Worm (Caenorhabditis elegans): ENCODE measurements around the gene M163.8.
A peak's percentile ranks its signal among the peaks of the same experiment; 100 is the strongest.

The M163.8 gene

ce11 chrX:14489945-14490344 is 5.0 kb downstream of the M163.8 start, which contains the start of gene his-24 (continued):
- TF ChIP-seq dmd-6 (GFP tag; IDR thresholded peaks at IDR 0.05) (peak; percentile 61), rbr-2 (tag; optimal IDR thresholded peaks at IDR 0.05) (peak; percentile 59), nhr-111 (GFP tag; optimal IDR thresholded peaks at IDR 0.05) (no peak), ZK337.2 (GFP tag; IDR thresholded peaks at IDR 0.05) (no peak), zip-11 (GFP tag; IDR thresholded peaks at IDR 0.05) (no peak), daf-16 (GFP tag; optimal IDR thresholded peaks at IDR 0.05) (no peak), daf-16 (tag; optimal IDR thresholded peaks at IDR 0.05) (peak; percentile 29), mdt-29 (GFP tag; IDR thresholded peaks at IDR 0.05) (no peak), ceh-28 (tag; optimal IDR thresholded peaks at IDR 0.05) (no peak), nhr-48 (tag; optimal IDR thresholded peaks at IDR 0.05) (peak; percentile 8), mdl-1 (tag; optimal IDR thresholded peaks at IDR 0.05) (peak in 1 of 2 experiments; percentile 32), F10B5.3 (tag; optimal IDR thresholded peaks at IDR 0.05) (no peak), mes-2 (tag; optimal IDR thresholded peaks at IDR 0.05; ENCODE audit: poor library complexity, severe bottlenecking) (peak; percentile 81), dmd-9 (GFP tag; IDR thresholded peaks at IDR 0.05) (peak; percentile 66; the same call in 1 of the 2 replicates), T26A8.4 (GFP tag; IDR thresholded peaks at IDR 0.05) (peak; percentile 54), ama-1 (optimal IDR thresholded peaks at IDR 0.05) (peak; percentile 83), set-16 (GFP tag; IDR thresholded peaks at IDR 0.05) (no peak), hlh-11 (tag; optimal IDR thresholded peaks at IDR 0.05) (peak; percentile 70), lin-29 (GFP tag; IDR thresholded peaks at IDR 0.05) (no peak), ctbp-1 (GFP tag; IDR thresholded peaks at IDR 0.05) (peak; percentile 62; the same call in 1 of the 2 replicates), zfp-2 (tag; optimal IDR thresholded peaks at IDR 0.05) (no peak), attf-4 (tag; optimal IDR thresholded peaks at IDR 0.05) (no peak), nhr-11 (tag; optimal IDR thresholded peaks at IDR 0.05) (peak; percentile 48), hif-1 (tag; optimal IDR thresholded peaks at IDR 0.05) (peak in 1 of 2 experiments; percentile 51), madf-9 (GFP tag; conservative IDR thresholded peaks at IDR 0.05) (0 out of 2 replicates have a peak, but pooled peaks have one; percentile 34), mxl-3 (GFP tag; optimal IDR thresholded peaks at IDR 0.05) (peak; percentile 56), hmg-1.1 (GFP tag; IDR thresholded peaks at IDR 0.05) (peak; percentile 79), spr-3 (GFP tag; optimal IDR thresholded peaks at IDR 0.05) (no peak), zip-2 (tag; optimal IDR thresholded peaks at IDR 0.05) (no peak), tag-97 (GFP tag; IDR thresholded peaks at IDR 0.05) (no peak), hlh-30 (tag; optimal IDR thresholded peaks at IDR 0.05; ENCODE audit: insufficient read depth) (peak; percentile 71), duxl-1 (tag; optimal IDR thresholded peaks at IDR 0.05; ENCODE audit: poor library complexity) (peak; percentile 33), nhr-42 (GFP tag; IDR thresholded peaks at IDR 0.05) (peak; percentile 59; the same call in 1 of the 2 replicates), jun-1 (tag; optimal IDR thresholded peaks at IDR 0.05) (no peak), Y105C5A.15 (GFP tag; IDR thresholded peaks at IDR 0.05) (no peak), fos-1 (tag; optimal IDR thresholded peaks at IDR 0.05) (no peak), Y5F2A.4 (GFP tag; optimal IDR thresholded peaks at IDR 0.05) (no peak), F26F4.8 (GFP tag; conservative IDR thresholded peaks at IDR 0.05) (no peak), Y48G9A.11 (GFP tag; IDR thresholded peaks at IDR 0.05) (no peak), egl-27 (tag; optimal IDR thresholded peaks at IDR 0.05) (no peak), unc-39 (tag; optimal IDR thresholded peaks at IDR 0.05) (no peak), snpc-4 (tag; optimal IDR thresholded peaks at IDR 0.05) (no peak), spr-1 (tag; optimal IDR thresholded peaks at IDR 0.05) (peak; percentile 39), nhr-76 (tag; optimal IDR thresholded peaks at IDR 0.05) (no peak), skn-1 (tag; optimal IDR thresholded peaks at IDR 0.05) (no peak), T20F7.1 (GFP tag; optimal IDR thresholded peaks at IDR 0.05) (no peak), ceh-32 (tag; optimal IDR thresholded peaks at IDR 0.05; ENCODE audit: poor library complexity) (no peak), tra-1 (GFP tag; IDR thresholded peaks at IDR 0.05) (peak; percentile 73), lir-3 (tag; optimal IDR thresholded peaks at IDR 0.05) (no peak), fkh-10 (GFP tag; optimal IDR thresholded peaks at IDR 0.05) (peak; percentile 6), nhr-41 (GFP tag; IDR thresholded peaks at IDR 0.05) (no peak), mep-1 (tag; optimal IDR thresholded peaks at IDR 0.05) (peak; percentile 83)

Data from whole organism, L4 larva.